Fruit fly (Drosophila melanogaster) whole organism, prepupa: ENCODE results near the gene Pfas.

Experiments
- CG11762 ChIP-seq: fragments of 200-800 bp; sonication (Bioruptor generic); optimal IDR thresholded peaks from 3 replicates; lab custom pipeline; 2016; ENCODE audit warnings: missing biosample characterization, missing genetic modification characterization; ENCODE audit not compliant: insufficient read depth
- CG8119 ChIP-seq: fragments of 200-800 bp; sonication (Bioruptor generic); IDR thresholded peaks from 3 replicates; pipeline ENCODE4 v1.3.6; 2022; ENCODE audit warnings: missing biosample characterization, missing genetic modification characterization
- Eip78C ChIP-seq: fragments of 200-800 bp; sonication (Bioruptor generic); peaks from one replicate; lab custom pipeline; 2016; ENCODE audit warnings: missing biosample characterization, missing genetic modification characterization
- Hr38 ChIP-seq: sonication (Bioruptor generic); optimal IDR thresholded peaks from 2 replicates; lab custom pipeline; 2016; ENCODE audit warnings: missing biosample characterization, missing genetic modification characterization
- eg ChIP-seq: fragments of 200-800 bp; sonication (Bioruptor generic); IDR thresholded peaks from 3 replicates; pipeline ENCODE4 v1.3.6; 2022; ENCODE audit warnings: missing biosample characterization, missing genetic modification characterization
- fd59A ChIP-seq: fragments of 200-800 bp; sonication (Bioruptor generic); optimal IDR thresholded peaks from 2 replicates; lab custom pipeline; 2017; ENCODE audit warnings: missing biosample characterization, mild to moderate bottlenecking, missing genetic modification characterization, missing genetic modification reagents

DNA sequence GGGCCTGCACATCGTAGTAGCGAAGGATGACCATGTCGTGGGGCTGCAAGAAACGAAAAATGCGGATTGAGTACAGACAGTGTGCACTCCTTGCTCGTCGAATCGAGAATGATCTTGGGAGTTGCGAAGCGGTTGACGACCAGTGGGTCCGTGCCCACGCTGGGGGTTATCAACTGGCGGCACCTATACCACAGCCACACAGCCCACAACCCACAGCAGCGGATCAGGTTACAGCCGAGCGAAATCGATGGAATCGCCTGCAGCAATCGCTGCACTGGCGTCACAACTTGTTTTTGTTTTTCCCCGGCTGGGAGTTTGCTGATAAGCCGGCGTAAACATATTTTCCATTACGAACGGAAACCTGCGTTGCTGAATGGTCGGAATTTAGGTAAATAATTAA lies 366 bp downstream of the Pfas start:
- no peak for TF ChIP-seq eg
- TF ChIP-seq fd59A (GFP tag; lab: Kevin White, UChicago) = no peak
- TF ChIP-seq CG11762 = no peak
- no peak for TF ChIP-seq Eip78C (GFP tag; lab: Kevin White, UChicago)
- no peak for TF ChIP-seq Hr38 (GFP tag; lab: Kevin White, UChicago)
- no peak for TF ChIP-seq CG8119 (GFP tag; lab: Robert Waterston, UW)
